Fruit fly (Drosophila melanogaster): Measurements from ENCODE around the gene rdx.

rdx gene

DNA sequence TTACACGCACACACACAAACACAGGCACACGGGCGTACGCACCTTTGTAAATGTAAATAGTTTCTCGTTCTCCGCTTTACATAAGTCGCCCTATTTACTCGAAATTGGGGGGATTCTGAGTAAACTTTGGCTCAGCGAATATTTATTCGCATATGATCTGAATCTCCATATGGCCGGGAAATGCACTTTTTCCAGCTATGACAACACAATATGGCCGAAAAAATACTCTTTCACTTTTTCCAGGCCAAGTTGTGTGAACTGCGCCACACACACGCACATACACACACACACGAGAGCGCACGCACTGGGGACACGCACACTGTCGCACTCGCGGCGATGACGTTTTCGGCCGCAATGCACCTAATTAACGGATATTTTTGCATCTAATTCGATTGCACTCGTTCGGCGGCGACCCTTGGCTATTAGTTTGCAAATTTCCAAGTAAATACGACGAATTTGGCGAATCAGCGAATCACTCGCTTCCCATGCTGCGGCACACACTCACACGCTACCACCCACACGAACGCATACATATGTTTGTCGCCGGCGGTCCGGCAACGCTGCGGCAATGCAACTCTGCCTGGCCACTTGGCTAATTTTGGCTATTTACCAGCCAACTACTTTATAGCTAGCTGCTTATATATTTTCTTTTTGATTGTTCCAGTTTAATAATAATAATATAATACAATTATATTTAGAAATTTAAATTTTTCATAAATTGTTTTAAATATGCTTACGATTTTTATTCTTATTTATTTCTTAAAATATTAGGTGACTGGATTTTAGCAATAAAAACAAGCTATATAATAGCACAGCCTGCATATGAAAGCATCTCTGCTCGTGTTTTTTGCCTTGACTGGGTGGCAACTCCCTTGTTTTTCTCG is at the start of gene rdx, which contains the start of gene CG3061 (continued):
- TF ChIP-seq ham (GFP tag; IDR thresholded peaks at IDR 0.05) (no peak), repo (GFP tag; optimal IDR thresholded peaks at IDR 0.05) (no peak), disco-r (GFP tag; optimal IDR thresholded peaks at IDR 0.05) (no peak), da (GFP tag; optimal IDR thresholded peaks at IDR 0.05) (no peak), CG12769 (tag; optimal IDR thresholded peaks at IDR 0.05) (peak; percentile 9), CG3838 (GFP tag; optimal IDR thresholded peaks at IDR 0.05) (no peak), psq (GFP tag; optimal IDR thresholded peaks at IDR 0.05) (no peak), CG43689 (GFP tag; IDR thresholded peaks at IDR 0.05) (no peak), CkIIα-i1 (GFP tag; IDR thresholded peaks at IDR 0.05) (no peak), CG9817 (tag; optimal IDR thresholded peaks at IDR 0.05) (peak; percentile 76), Nf-YB (GFP tag; optimal IDR thresholded peaks at IDR 0.05) (peak; percentile 10), stwl (tag; optimal IDR thresholded peaks at IDR 0.05) (peak; percentile 41), chif (GFP tag; optimal IDR thresholded peaks at IDR 0.05) (no peak), grau (tag; optimal IDR thresholded peaks at IDR 0.05) (peak; percentile 76), CG10147 (GFP tag; optimal IDR thresholded peaks at IDR 0.05) (peak; percentile 59), Poxn (GFP tag; IDR thresholded peaks at IDR 0.05) (no peak), run (tag; optimal IDR thresholded peaks at IDR 0.05) (no peak), E2f1 (GFP tag; IDR thresholded peaks at IDR 0.05) (no peak), CG1024 (GFP tag; IDR thresholded peaks at IDR 0.05) (no peak), CG7839 (tag; optimal IDR thresholded peaks at IDR 0.05) (peak; percentile 74), Hmr (GFP tag; optimal IDR thresholded peaks at IDR 0.05) (peak; percentile 62), NK7.1 (GFP tag; optimal IDR thresholded peaks at IDR 0.05) (no peak), CG5953 (GFP tag; IDR thresholded peaks at IDR 0.05) (no peak), sd (tag; optimal IDR thresholded peaks at IDR 0.05) (no peak), p53 (GFP tag; optimal IDR thresholded peaks at IDR 0.05) (no peak), Ets97D (GFP tag; optimal IDR thresholded peaks at IDR 0.05) (no peak), CG15696 (tag; optimal IDR thresholded peaks at IDR 0.05) (peak; percentile 79), Camta (GFP tag; optimal IDR thresholded peaks at IDR 0.05) (no peak), gcm (GFP tag; optimal IDR thresholded peaks at IDR 0.05) (peak; percentile 29), vnd (GFP tag; IDR thresholded peaks at IDR 0.05; ENCODE audit: partially characterized antibody) (no peak), CG31224 (GFP tag; IDR thresholded peaks at IDR 0.05) (no peak), eyg (GFP tag; optimal IDR thresholded peaks at IDR 0.05) (no peak), CG2889 (GFP tag; IDR thresholded peaks at IDR 0.05) (no peak), CG6683 (GFP tag; optimal IDR thresholded peaks at IDR 0.05) (no peak), CG2199 (GFP tag; IDR thresholded peaks at IDR 0.05) (no peak), Aef1 (GFP tag; IDR thresholded peaks at IDR 0.05) (peak; percentile 44; the same call in 2 of the 3 replicates), Scr (GFP tag; IDR thresholded peaks at IDR 0.05; ENCODE audit: partially characterized antibody) (peak; percentile 38; the same call in 1 of the 2 replicates), Oli (tag; optimal IDR thresholded peaks at IDR 0.05) (peak; percentile 40), oc (tag; optimal IDR thresholded peaks at IDR 0.05) (peak; percentile 1), CG12391 (tag; optimal IDR thresholded peaks at IDR 0.05) (peak; percentile 81), CG9437 (GFP tag; optimal IDR thresholded peaks at IDR 0.05) (peak; percentile 54), Six4 (GFP tag; optimal IDR thresholded peaks at IDR 0.05) (no peak), CG4282 (GFP tag; optimal IDR thresholded peaks at IDR 0.05) (no peak), pzg (GFP tag; optimal IDR thresholded peaks at IDR 0.05) (peak; percentile 43), CG18011 (GFP tag; optimal IDR thresholded peaks at IDR 0.05) (no peak), CG6854 (GFP tag; optimal IDR thresholded peaks at IDR 0.05) (no peak), peb (GFP tag; IDR thresholded peaks at IDR 0.05) (0 out of 2 replicates have a peak, but pooled peaks have one; percentile 14), Hmx (GFP tag; optimal IDR thresholded peaks at IDR 0.05) (no peak), ci (GFP tag; IDR thresholded peaks at IDR 0.05) (no peak)

Measured in whole organism, embryonic.